Fruit fly (Drosophila melanogaster): ENCODE measurements around the gene CG12071.
A peak's percentile ranks its signal among the peaks of the same experiment; 100 is the strongest.

CG12071 gene

dm6 chr3R:30918872-30919271 lies 38.0 kb upstream of the CG12071 start (continued):
- TF ChIP-seq chn (GFP tag; optimal IDR thresholded peaks at IDR 0.05) (no peak), CG8359 (GFP tag; optimal IDR thresholded peaks at IDR 0.05; ENCODE audit: borderline replicate concordance) (peak; percentile 50), Taf1 (GFP tag; IDR thresholded peaks at IDR 0.05) (no peak), Lim3 (GFP tag; IDR thresholded peaks at IDR 0.05) (no peak), CG7987 (GFP tag; optimal IDR thresholded peaks at IDR 0.05) (no peak), wek (GFP tag; optimal IDR thresholded peaks at IDR 0.05) (peak; percentile 45), ATbp (GFP tag; optimal IDR thresholded peaks at IDR 0.05) (peak; percentile 52), cas (GFP tag; IDR thresholded peaks at IDR 0.05) (no peak), CG18619 (GFP tag; optimal IDR thresholded peaks at IDR 0.05) (no peak), H15 (GFP tag; IDR thresholded peaks at IDR 0.05) (no peak), CG33557 (GFP tag; optimal IDR thresholded peaks at IDR 0.05) (peak; percentile 45), ranshi (GFP tag; IDR thresholded peaks at IDR 0.05) (no peak), CG17328 (GFP tag; IDR thresholded peaks at IDR 0.05) (no peak), Neu2 (GFP tag; optimal IDR thresholded peaks at IDR 0.05; ENCODE audit: borderline replicate concordance) (no peak), CG11456 (GFP tag; IDR thresholded peaks at IDR 0.05) (no peak), CG12769 (tag; optimal IDR thresholded peaks at IDR 0.05) (no peak), CG31441 (GFP tag; IDR thresholded peaks at IDR 0.05) (no peak), rib (GFP tag; IDR thresholded peaks at IDR 0.05) (no peak), CG17361 (GFP tag; IDR thresholded peaks at IDR 0.05) (0 out of 3 replicates have a peak, but pooled peaks have one; percentile 9), aop (GFP tag; IDR thresholded peaks at IDR 0.05) (no peak), Scr (GFP tag; IDR thresholded peaks at IDR 0.05; ENCODE audit: partially characterized antibody) (no peak), shn (GFP tag; optimal IDR thresholded peaks at IDR 0.05) (no peak), CG2202 (tag; optimal IDR thresholded peaks at IDR 0.05) (peak; percentile 53), CG31224 (GFP tag; IDR thresholded peaks at IDR 0.05) (no peak), hb (GFP tag; IDR thresholded peaks at IDR 0.05; ENCODE audit: partially characterized antibody) (no peak), oc (tag; optimal IDR thresholded peaks at IDR 0.05) (no peak), NC2α (GFP tag; optimal IDR thresholded peaks at IDR 0.05) (no peak), Dek (tag; optimal IDR thresholded peaks at IDR 0.05) (no peak), CG4707 (GFP tag; optimal IDR thresholded peaks at IDR 0.05) (peak; percentile 23), sc (optimal IDR thresholded peaks at IDR 0.05) (no peak), sc (GFP tag; optimal IDR thresholded peaks at IDR 0.05) (peak; percentile 9), odd (GFP tag; optimal IDR thresholded peaks at IDR 0.05) (peak; percentile 29), TFAM (GFP tag; optimal IDR thresholded peaks at IDR 0.05) (no peak), Sox100B (GFP tag; optimal IDR thresholded peaks at IDR 0.05) (peak; percentile 38), pnt (GFP tag; optimal IDR thresholded peaks at IDR 0.05) (no peak), dysf (GFP tag; IDR thresholded peaks at IDR 0.05) (no peak), dmrt11E (tag; optimal IDR thresholded peaks at IDR 0.05) (peak; percentile 58), CG7556 (GFP tag; optimal IDR thresholded peaks at IDR 0.05) (peak; percentile 13), CG6791 (GFP tag; IDR thresholded peaks at IDR 0.05; ENCODE audit: partially characterized antibody) (no peak), CG7928 (GFP tag; optimal IDR thresholded peaks at IDR 0.05) (no peak), nerfin-1 (tag; optimal IDR thresholded peaks at IDR 0.05) (peak; percentile 25), vnd (GFP tag; IDR thresholded peaks at IDR 0.05; ENCODE audit: partially characterized antibody) (no peak), eve (GFP tag; optimal IDR thresholded peaks at IDR 0.05) (no peak), CG1603 (tag; optimal IDR thresholded peaks at IDR 0.05) (peak; percentile 38), CG10543 (GFP tag; optimal IDR thresholded peaks at IDR 0.05) (peak; percentile 10), CG16863 (GFP tag; optimal IDR thresholded peaks at IDR 0.05) (no peak), CG32772 (GFP tag; IDR thresholded peaks at IDR 0.05) (no peak), cad (GFP tag; optimal IDR thresholded peaks at IDR 0.05) (no peak), stwl (tag; optimal IDR thresholded peaks at IDR 0.05) (no peak), BEAF-32 (GFP tag; optimal IDR thresholded peaks at IDR 0.05) (no peak), hkb (optimal IDR thresholded peaks at IDR 0.05) (no peak), hkb (GFP tag; IDR thresholded peaks at IDR 0.05) (0 out of 2 replicates have a peak, but pooled peaks have one; percentile 14)
